Worm (Caenorhabditis elegans) whole organism, L2 larva: ENCODE measurements around the gene K04G11.3.

Source experiments
- aly-2 ChIP-seq: fragments of 150-350 bp; optimal IDR thresholded peaks from 2 replicates; lab custom pipeline; 2014; ENCODE audit warnings: missing biosample characterization, missing genetic modification characterization
- elt-3 ChIP-seq: sonication (generic microtip); optimal IDR thresholded peaks from 2 replicates; lab custom pipeline; 2017; ENCODE audit warnings: missing biosample characterization, missing genetic modification characterization
- lin-11 ChIP-seq: fragments of 150-350 bp; sonication (generic microtip); optimal IDR thresholded peaks from 2 replicates; lab custom pipeline; 2014; ENCODE audit warnings: missing biosample characterization, missing genetic modification characterization, inconsistent platforms, mixed read lengths
- nhr-25 ChIP-seq: fragments of 150-350 bp; sonication (generic microtip); optimal IDR thresholded peaks from 3 replicates; lab custom pipeline; 2014; ENCODE audit warnings: missing biosample characterization, missing genetic modification characterization
- nhr-6 ChIP-seq: fragments of 150-350 bp; optimal IDR thresholded peaks from 2 replicates; lab custom pipeline; 2014; ENCODE audit warnings: missing biosample characterization, missing genetic modification characterization

DNA sequence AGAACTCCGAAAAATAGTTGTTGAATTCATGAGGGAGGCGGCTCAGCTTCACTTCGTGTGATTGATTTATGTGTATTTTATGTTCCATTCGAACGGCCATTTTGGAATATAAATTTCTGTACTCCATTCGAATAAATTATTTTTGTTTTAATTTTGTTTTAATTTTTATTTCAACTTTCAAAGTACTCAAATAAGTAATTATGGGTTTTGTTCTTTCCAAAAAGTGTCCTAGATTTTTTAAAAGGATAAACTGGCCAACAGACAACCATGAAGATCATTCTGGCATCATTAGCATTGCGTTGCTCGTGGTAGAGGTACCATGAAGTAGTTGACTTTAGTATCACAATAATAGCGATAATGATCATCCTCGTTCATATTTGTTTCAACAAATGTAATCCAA, 20.9 kb downstream of the K04G11.3 start:
- TF ChIP-seq aly-2 (tag; lab: Kevin White, UChicago) (no peak), nhr-25 (no peak), nhr-6 (tag; lab: Kevin White, UChicago) (no peak), lin-11 (tag; lab: Kevin White, UChicago) (no peak), elt-3 (tag; lab: Kevin White, UChicago) (no peak)
